Worm (Caenorhabditis elegans) whole organism, midembryonic: Measurements from ENCODE around the gene lgc-56.

Source experiments
- T22C8.4 ChIP-seq: fragments of 200-800 bp; sonication (Bioruptor generic); IDR thresholded peaks from 2 replicates; pipeline ENCODE4 v1.3.6; 2022; ENCODE audit warnings: missing genetic modification characterization, missing compliant biosample characterization
- cog-1 ChIP-seq: sonication (generic microtip); optimal IDR thresholded peaks from 2 replicates; lab custom pipeline; 2016; ENCODE audit warnings: missing genetic modification characterization, missing compliant biosample characterization
- flt-1 ChIP-seq: fragments of 200-800 bp; sonication (Bioruptor generic); IDR thresholded peaks from 2 replicates; pipeline ENCODE4 v1.3.6; 2022; ENCODE audit warnings: missing genetic modification characterization, missing compliant biosample characterization
- klf-2 ChIP-seq: fragments of 200-800 bp; sonication (Bioruptor generic); conservative IDR thresholded peaks from 2 replicates; pipeline ENCODE4 v1.3.6; 2022; ENCODE audit warnings: missing genetic modification reagents, missing genetic modification characterization, missing compliant biosample characterization
- med-1 ChIP-seq: sonication (generic microtip); optimal IDR thresholded peaks from 2 replicates; lab custom pipeline; 2017; ENCODE audit warnings: missing genetic modification characterization, mild to moderate bottlenecking, missing compliant biosample characterization, antibody characterized with exemption, missing genetic modification reagents; ENCODE audit not compliant: insufficient read depth
- ref-1 ChIP-seq: fragments of 200-800 bp; sonication (Bioruptor generic); conservative IDR thresholded peaks from 2 replicates; pipeline ENCODE4 v1.3.6; 2022; ENCODE audit warnings: missing genetic modification reagents, missing genetic modification characterization, missing compliant biosample characterization
- tab-1 ChIP-seq: fragments of 200-800 bp; sonication (Bioruptor generic); IDR thresholded peaks from 2 replicates; pipeline ENCODE4 v1.3.6; 2022; ENCODE audit warnings: missing genetic modification characterization, missing compliant biosample characterization
- ztf-23 ChIP-seq: fragments of 200-800 bp; sonication (Bioruptor generic); IDR thresholded peaks from 2 replicates; pipeline ENCODE4 v1.3.6; 2022; ENCODE audit warnings: missing genetic modification reagents, missing genetic modification characterization, missing compliant biosample characterization
- ztf-29 ChIP-seq: fragments of 200-800 bp; sonication (Bioruptor generic); IDR thresholded peaks from 2 replicates; pipeline ENCODE4 v1.3.6; 2022; ENCODE audit warnings: missing genetic modification reagents, missing genetic modification characterization, missing compliant biosample characterization

ce11 chrII:5099649-5100048 lies 30.5 kb upstream of the lgc-56 start, which contains the start of gene C04G6.6:
- no peak for TF ChIP-seq tab-1 (GFP tag; lab: Robert Waterston, UW)
- TF ChIP-seq cog-1 (tag; lab: Kevin White, UChicago): no peak
- no peak for TF ChIP-seq flt-1 (GFP tag; lab: Robert Waterston, UW)
- TF ChIP-seq ztf-29 (GFP tag; lab: Robert Waterston, UW): no peak
- no peak for TF ChIP-seq ref-1 (GFP tag; lab: Robert Waterston, UW)
- TF ChIP-seq med-1 (GFP tag; lab: Kevin White, UChicago): no peak
- TF ChIP-seq klf-2 (GFP tag; lab: Robert Waterston, UW): no peak
- TF ChIP-seq T22C8.4 (GFP tag; lab: Robert Waterston, UW): no peak
- no peak for TF ChIP-seq ztf-23 (GFP tag; lab: Robert Waterston, UW)
